Fruit fly (Drosophila melanogaster) whole organism, prepupa: ENCODE data around the gene Top3alpha.

Experiments
- CG10631 ChIP-seq: fragments of 200-800 bp; sonication (Bioruptor generic); optimal IDR thresholded peaks from 2 replicates; lab custom pipeline; 2016; ENCODE audit warnings: missing biosample characterization, missing genetic modification characterization
- CG11902 ChIP-seq: fragments of 200-800 bp; sonication (Bioruptor generic); optimal IDR thresholded peaks from 3 replicates; lab custom pipeline; 2016; ENCODE audit warnings: missing biosample characterization, missing genetic modification characterization
- CG34406 ChIP-seq: fragments of 200-800 bp; sonication (Bioruptor generic); optimal IDR thresholded peaks from 3 replicates; lab custom pipeline; 2016; ENCODE audit warnings: missing biosample characterization, missing genetic modification characterization
- CG4318 ChIP-seq: fragments of 200-800 bp; sonication (Bioruptor generic); optimal IDR thresholded peaks from 3 replicates; lab custom pipeline; 2017; ENCODE audit warnings: missing biosample characterization, mild to moderate bottlenecking, missing genetic modification characterization
- CG6854 ChIP-seq: fragments of 200-800 bp; sonication (Bioruptor generic); optimal IDR thresholded peaks from 2 replicates; lab custom pipeline; 2017; ENCODE audit warnings: missing biosample characterization, mild to moderate bottlenecking, missing genetic modification characterization
- Ets21C ChIP-seq: fragments of 200-800 bp; sonication (Bioruptor generic); optimal IDR thresholded peaks from 3 replicates; lab custom pipeline; 2016; ENCODE audit warnings: missing biosample characterization, missing genetic modification characterization
- esn ChIP-seq: fragments of 200-800 bp; sonication (Bioruptor generic); optimal IDR thresholded peaks from 2 replicates; lab custom pipeline; 2016; ENCODE audit warnings: missing biosample characterization, mild to moderate bottlenecking, missing genetic modification characterization, moderate library complexity
- fd85E ChIP-seq: fragments of 200-800 bp; sonication (Bioruptor generic); optimal IDR thresholded peaks from 3 replicates; lab custom pipeline; 2016; ENCODE audit warnings: missing biosample characterization, missing genetic modification characterization
- topi ChIP-seq: fragments of 200-800 bp; sonication (Bioruptor generic); optimal IDR thresholded peaks from 3 replicates; lab custom pipeline; 2016; ENCODE audit warnings: missing biosample characterization, missing genetic modification characterization

- TF ChIP-seq esn (GFP tag; lab: Kevin White, UChicago) (no peak), topi (GFP tag; lab: Kevin White, UChicago) (no peak), Ets21C (GFP tag; lab: Kevin White, UChicago) (no peak), CG10631 (GFP tag; lab: Kevin White, UChicago) (no peak), CG11902 (GFP tag; lab: Kevin White, UChicago) (no peak), CG34406 (GFP tag; lab: Kevin White, UChicago) (no peak), CG4318 (GFP tag; lab: Kevin White, UChicago) (no peak), fd85E (GFP tag; lab: Kevin White, UChicago) (no peak), CG6854 (GFP tag; lab: Kevin White, UChicago) (no peak)
These were observed 28.9 kb upstream of the Top3alpha start for dm6 chr2L:19469090-19469489.
